Worm (Caenorhabditis elegans) whole organism, early embryonic: ENCODE data around the gene F25E5.5.

Experiments used
- B0310.2 ChIP-seq: sonication (generic microtip); optimal IDR thresholded peaks from 2 replicates; lab custom pipeline; 2016; ENCODE audit warnings: mild to moderate bottlenecking, missing genetic modification characterization, missing compliant biosample characterization
- F13C5.2 ChIP-seq: sonication (generic microtip); optimal IDR thresholded peaks from 2 replicates; lab custom pipeline; 2017; ENCODE audit warnings: mild to moderate bottlenecking, missing genetic modification characterization, inconsistent platforms, missing compliant biosample characterization
- aly-1 ChIP-seq: sonication (generic microtip); optimal IDR thresholded peaks from 2 replicates; lab custom pipeline; 2016; ENCODE audit warnings: missing genetic modification characterization, missing compliant biosample characterization
- ama-1 ChIP-seq: fragments of 150-350 bp; optimal IDR thresholded peaks from 2 replicates; lab custom pipeline; 2014
- ceh-13 ChIP-seq: fragments of 200-800 bp; sonication (Bioruptor generic); optimal IDR thresholded peaks from 2 replicates; lab custom pipeline; 2018; ENCODE audit warnings: mild to moderate bottlenecking, missing genetic modification characterization, missing compliant biosample characterization
- ceh-36 ChIP-seq: sonication (generic microtip); optimal IDR thresholded peaks from 2 replicates; lab custom pipeline; 2016; ENCODE audit warnings: missing genetic modification characterization, inconsistent platforms, missing compliant biosample characterization
- ets-7 ChIP-seq: sonication (generic microtip); optimal IDR thresholded peaks from 2 replicates; lab custom pipeline; 2016; ENCODE audit warnings: missing genotype, missing genetic modification characterization, missing compliant biosample characterization
- flt-1 ChIP-seq: fragments of 200-800 bp; sonication (Bioruptor generic); IDR thresholded peaks from 2 replicates; pipeline ENCODE4 v1.3.6; 2022; ENCODE audit warnings: missing genetic modification characterization, missing compliant biosample characterization
- hmbx-1 ChIP-seq: sonication (generic microtip); optimal IDR thresholded peaks from 2 replicates; lab custom pipeline; 2016; ENCODE audit warnings: mild to moderate bottlenecking, missing genetic modification characterization, missing compliant biosample characterization
- hmg-4 ChIP-seq: fragments of 200-800 bp; sonication (Bioruptor generic); optimal IDR thresholded peaks from 2 replicates; lab custom pipeline; 2018; ENCODE audit warnings: mild to moderate bottlenecking, missing genetic modification characterization, missing compliant biosample characterization
- hnd-1 ChIP-seq: sonication (generic microtip); optimal IDR thresholded peaks from 2 replicates; lab custom pipeline; 2016; ENCODE audit warnings: missing genetic modification characterization, missing compliant biosample characterization
- pes-1 ChIP-seq: fragments of 200-800 bp; sonication (Bioruptor generic); IDR thresholded peaks from 2 replicates; pipeline ENCODE4 v1.3.6; 2022; ENCODE audit warnings: missing genetic modification reagents, missing genetic modification characterization, missing compliant biosample characterization
- scrt-1 ChIP-seq: fragments of 200-800 bp; sonication (Bioruptor generic); IDR thresholded peaks from 2 replicates; pipeline ENCODE4 v1.3.6; 2022; ENCODE audit warnings: missing genetic modification characterization, missing compliant biosample characterization
- sea-1 ChIP-seq: fragments of 200-800 bp; sonication (Bioruptor generic); conservative IDR thresholded peaks from 2 replicates; pipeline ENCODE4 v1.3.6; 2022; ENCODE audit warnings: missing genetic modification characterization, missing compliant biosample characterization
- tbx-11 ChIP-seq: fragments of 200-800 bp; sonication (Bioruptor generic); IDR thresholded peaks from 2 replicates; pipeline ENCODE4 v1.3.6; 2022; ENCODE audit warnings: missing genetic modification characterization, missing compliant biosample characterization
- tbx-37 ChIP-seq: fragments of 200-800 bp; sonication (Bioruptor generic); conservative IDR thresholded peaks from 2 replicates; pipeline ENCODE4 v1.3.6; 2022; ENCODE audit warnings: missing genetic modification reagents, missing genetic modification characterization, missing compliant biosample characterization
- tra-4 ChIP-seq: sonication (generic microtip); optimal IDR thresholded peaks from 2 replicates; lab custom pipeline; 2017; ENCODE audit warnings: missing genetic modification characterization, missing compliant biosample characterization

Gene F25E5.5

ce11 chrV:7472815-7473214 lies 25.8 kb downstream of the F25E5.5 start, which contains the start of gene str-28:
str-28 (minus strand) TSS chrV:7472915.
- TF ChIP-seq hmbx-1 (tag; lab: Kevin White, UChicago) (no peak), tbx-11 (no peak)

- TF ChIP-seq ceh-36 (tag; lab: Kevin White, UChicago), result no peak
Observed at ce11 chrV:7476766-7477165, 29.7 kb downstream of the F25E5.5 start, which contains the start of gene srh-125. srh-125 (minus strand) TSS chrV:7476866.

- TF ChIP-seq flt-1 (no peak), sea-1 (GFP tag; lab: Robert Waterston, UW) (no peak), pes-1 (no peak), hmg-4 (no peak), tbx-37 (no peak), aly-1 (tag; lab: Kevin White, UChicago) (no peak), ceh-36 (tag; lab: Kevin White, UChicago) (no peak), tbx-11 (no peak), B0310.2 (tag; lab: Kevin White, UChicago) (no peak), scrt-1 (GFP tag; lab: Robert Waterston, UW) (no peak), F13C5.2 (no peak), ama-1 (no peak), tra-4 (tag; lab: Kevin White, UChicago) (no peak), ceh-13 (GFP tag; lab: Kevin White, UChicago) (no peak), ets-7 (tag; lab: Kevin White, UChicago) (no peak), hmbx-1 (tag; lab: Kevin White, UChicago) (no peak)
Observed at ce11 chrV:7478404-7478803, 31.3 kb downstream of the F25E5.5 start, which contains the start of gene str-190. str-190 (minus strand) TSS chrV:7478504.

- TF ChIP-seq sea-1 (GFP tag; lab: Robert Waterston, UW) (no peak), tbx-37 (no peak), B0310.2 (tag; lab: Kevin White, UChicago) (no peak), tbx-11 (no peak), pes-1 (no peak), ceh-36 (tag; lab: Kevin White, UChicago) (no peak), F13C5.2 (no peak), hmbx-1 (tag; lab: Kevin White, UChicago) (no peak), ets-7 (tag; lab: Kevin White, UChicago) (no peak), aly-1 (tag; lab: Kevin White, UChicago) (no peak), flt-1 (no peak), ceh-13 (GFP tag; lab: Kevin White, UChicago) (no peak), scrt-1 (GFP tag; lab: Robert Waterston, UW) (no peak), ama-1 (no peak), hnd-1 (tag; lab: Kevin White, UChicago) (no peak), hmg-4 (no peak), tra-4 (tag; lab: Kevin White, UChicago) (no peak)
Observed at ce11 chrV:7480949-7481348, 33.9 kb downstream of the F25E5.5 start, which contains the start of gene C18B10.6. C18B10.6 (minus strand) TSS chrV:7481049.

ce11 chrV:7485000-7485399 lies 37.9 kb downstream of the F25E5.5 start, which contains the start of gene srbc-8:
srbc-8 (minus strand) TSS chrV:7485100.
- no peak for TF ChIP-seq hmbx-1 (tag; lab: Kevin White, UChicago)
- TF ChIP-seq tbx-11, result no peak
- TF ChIP-seq hmg-4, result no peak
- no peak for TF ChIP-seq ceh-36 (tag; lab: Kevin White, UChicago)
- no peak for TF ChIP-seq flt-1
- no peak for TF ChIP-seq ceh-13 (GFP tag; lab: Kevin White, UChicago)
- TF ChIP-seq tbx-37, result no peak
- no peak for TF ChIP-seq ama-1
- no peak for TF ChIP-seq scrt-1 (GFP tag; lab: Robert Waterston, UW)
- no peak for TF ChIP-seq B0310.2 (tag; lab: Kevin White, UChicago)
- TF ChIP-seq F13C5.2, result no peak
- TF ChIP-seq ets-7 (tag; lab: Kevin White, UChicago), result no peak
- TF ChIP-seq sea-1 (GFP tag; lab: Robert Waterston, UW), result no peak
- TF ChIP-seq tra-4 (tag; lab: Kevin White, UChicago), result no peak
- TF ChIP-seq hnd-1 (tag; lab: Kevin White, UChicago), result no peak
- TF ChIP-seq pes-1, result no peak
- TF ChIP-seq aly-1 (tag; lab: Kevin White, UChicago), result no peak

- TF ChIP-seq aly-1 (tag; lab: Kevin White, UChicago), result no peak
- no peak for TF ChIP-seq flt-1
- TF ChIP-seq hnd-1 (tag; lab: Kevin White, UChicago), result no peak
- no peak for TF ChIP-seq sea-1 (GFP tag; lab: Robert Waterston, UW)
- TF ChIP-seq ceh-13 (GFP tag; lab: Kevin White, UChicago), result no peak
- no peak for TF ChIP-seq tbx-11
- TF ChIP-seq ceh-36 (tag; lab: Kevin White, UChicago), result no peak
Observed at ce11 chrV:7487518-7487917, 40.5 kb downstream of the F25E5.5 start, which contains the start of gene srbc-7. srbc-7 (minus strand) TSS chrV:7487618.

- TF ChIP-seq hnd-1 (tag; lab: Kevin White, UChicago) (no peak), ceh-13 (GFP tag; lab: Kevin White, UChicago) (no peak), tbx-37 (no peak), scrt-1 (GFP tag; lab: Robert Waterston, UW) (no peak), hmg-4 (no peak), ceh-36 (tag; lab: Kevin White, UChicago) (no peak), ets-7 (tag; lab: Kevin White, UChicago) (no peak), F13C5.2 (no peak), tra-4 (tag; lab: Kevin White, UChicago) (no peak), pes-1 (no peak), tbx-11 (no peak), sea-1 (GFP tag; lab: Robert Waterston, UW) (no peak), aly-1 (tag; lab: Kevin White, UChicago) (no peak), B0310.2 (tag; lab: Kevin White, UChicago) (no peak), hmbx-1 (tag; lab: Kevin White, UChicago) (no peak), ama-1 (no peak), flt-1 (no peak)
Observed at ce11 chrV:7490340-7490739, 43.3 kb downstream of the F25E5.5 start, which contains the start of gene srbc-9. srbc-9 (minus strand) TSS chrV:7490440.

- TF ChIP-seq aly-1 (tag; lab: Kevin White, UChicago), result no peak
- no peak for TF ChIP-seq tbx-37
- no peak for TF ChIP-seq ceh-36 (tag; lab: Kevin White, UChicago)
- TF ChIP-seq F13C5.2, result no peak
- no peak for TF ChIP-seq hmbx-1 (tag; lab: Kevin White, UChicago)
- TF ChIP-seq ama-1, result no peak
- no peak for TF ChIP-seq pes-1
Observed at ce11 chrV:7492924-7493323, 45.9 kb downstream of the F25E5.5 start, which contains the start of gene srbc-10. srbc-10 (minus strand) TSS chrV:7493024.
